Worm (Caenorhabditis elegans): ENCODE measurements around the gene T11B7.1.

- TF ChIP-seq him-1 (tag; optimal IDR thresholded peaks at IDR 0.05) (no peak), W03F9.2 (tag; optimal IDR thresholded peaks at IDR 0.05) (no peak)
These were observed 11.7 kb downstream of the T11B7.1 start, which contains the start of gene alp-1 for ce11 chrIV:8852194-8852593.
